Worm (Caenorhabditis elegans) whole organism, L3 larva: ENCODE data around the gene famp-1.

Experiments used
- ceh-82 ChIP-seq: fragments of 150-350 bp; optimal IDR thresholded peaks from 2 replicates; lab custom pipeline; 2014; ENCODE audit warnings: missing biosample characterization, missing genetic modification characterization
- elt-1 ChIP-seq: fragments of 150-350 bp; optimal IDR thresholded peaks from 2 replicates; lab custom pipeline; 2014; ENCODE audit warnings: missing biosample characterization, missing genetic modification characterization
- eor-1 ChIP-seq, 2 experiments: fragments of 150-350 bp; optimal IDR thresholded peaks; 2 replicates each; lab custom pipeline; 2014 to 2018; ENCODE audit warnings: missing biosample characterization in 2 of 2, missing genetic modification characterization in 2 of 2
- unc-62 ChIP-seq: fragments of 150-350 bp; sonication (generic microtip); optimal IDR thresholded peaks from 4 replicates; lab custom pipeline; 2014; ENCODE audit warnings: missing biosample characterization, missing genetic modification reagents, missing genetic modification characterization

DNA sequence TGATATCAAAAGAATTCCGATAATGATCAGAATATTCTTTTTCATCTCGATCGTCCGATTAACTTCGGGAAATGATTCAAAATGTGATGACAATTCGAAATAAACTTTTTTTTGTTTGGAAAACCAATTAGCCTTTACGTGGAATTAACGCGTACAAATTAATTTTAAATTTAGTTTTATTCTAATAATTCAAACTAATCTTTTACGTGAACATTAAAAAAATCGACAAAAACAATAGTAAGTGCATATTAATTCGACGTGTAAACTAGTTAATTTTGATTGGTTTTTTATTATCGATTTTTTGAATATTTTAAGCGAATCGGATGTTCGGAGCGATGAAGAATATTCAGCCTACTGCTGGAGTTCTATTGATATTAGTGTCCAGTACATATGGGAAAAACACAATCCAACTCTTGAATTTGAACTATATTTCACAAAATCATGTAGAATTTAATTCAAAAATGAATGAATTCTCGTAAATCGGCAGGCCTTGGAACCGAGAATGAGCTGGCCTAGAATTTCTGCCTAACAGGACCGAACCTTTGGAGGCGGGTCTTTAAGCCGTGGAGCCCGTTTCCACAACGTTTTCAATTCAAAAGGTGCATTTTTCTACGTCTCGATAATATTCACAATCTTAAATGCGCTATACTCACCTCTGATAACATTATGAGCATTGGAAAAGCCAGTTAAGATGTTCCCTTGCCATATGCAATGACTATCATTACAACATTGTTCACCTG lies 20.9 kb downstream of the famp-1 start, which contains the start of the genes M70.3 and M70.2:
- TF ChIP-seq eor-1 (tag; optimal IDR thresholded peaks at IDR 0.05; lab: Kevin White, UChicago) (no peak), unc-62 (no peak), elt-1 (tag; lab: Kevin White, UChicago) (no peak), ceh-82 (tag; lab: Kevin White, UChicago) (no peak)
